Worm (Caenorhabditis elegans): Measurements from ENCODE around the gene sumv-2.

Gene sumv-2

ce11 chrV:4615802-4616201 is 1.6 kb upstream of the sumv-2 start, which contains the start of the genes Y61A9LA.10 and F54D11.4:
Y61A9LA.10 (minus strand) TSS chrV:4615817.
F54D11.4 (plus strand) TSS chrV:4616151.
- TF ChIP-seq hlh-13 (GFP tag; optimal IDR thresholded peaks at IDR 0.05): no peak
- TF ChIP-seq syd-9 (tag; optimal IDR thresholded peaks at IDR 0.05): no peak
- TF ChIP-seq elt-2 (tag; optimal IDR thresholded peaks at IDR 0.05): peak; percentile 33
- no peak for TF ChIP-seq pha-4 (tag; optimal IDR thresholded peaks at IDR 0.05)
- no peak for TF ChIP-seq pag-3 (tag; optimal IDR thresholded peaks at IDR 0.05; ENCODE audit: borderline replicate concordance)
- no peak for TF ChIP-seq lim-6 (tag; optimal IDR thresholded peaks at IDR 0.05)
- peak; percentile 8 for TF ChIP-seq ceh-31 (tag; optimal IDR thresholded peaks at IDR 0.05)
- peak; percentile 25 for TF ChIP-seq ceh-48 (tag; optimal IDR thresholded peaks at IDR 0.05)
- no peak for TF ChIP-seq nhr-232 (tag; optimal IDR thresholded peaks at IDR 0.05)
- TF ChIP-seq unc-42 (tag; optimal IDR thresholded peaks at IDR 0.05): peak; percentile 4
- no peak for TF ChIP-seq fkh-10 (GFP tag; optimal IDR thresholded peaks at IDR 0.05)
- no peak for TF ChIP-seq ama-1 (optimal IDR thresholded peaks at IDR 0.05)
- TF ChIP-seq ceh-2 (tag; optimal IDR thresholded peaks at IDR 0.05): no peak
- TF ChIP-seq ceh-19 (GFP tag; optimal IDR thresholded peaks at IDR 0.05): no peak
- peak; percentile 13 for TF ChIP-seq npax-4 (tag; optimal IDR thresholded peaks at IDR 0.05)
- no peak for TF ChIP-seq fkh-6 (tag; optimal IDR thresholded peaks at IDR 0.05)
- TF ChIP-seq unc-86 (tag; optimal IDR thresholded peaks at IDR 0.05): peak; percentile 42
- peak; percentile 13 for TF ChIP-seq nfya-1 (tag; optimal IDR thresholded peaks at IDR 0.05)
- no peak for TF ChIP-seq dmd-4 (tag; optimal IDR thresholded peaks at IDR 0.05; ENCODE audit: borderline replicate concordance)

ce11 chrV:4623535-4623934 is 6.2 kb downstream of the sumv-2 start:
- TF ChIP-seq odd-2 (tag; optimal IDR thresholded peaks at IDR 0.05) (no peak), hlh-8 (tag; optimal IDR thresholded peaks at IDR 0.05) (no peak), T23F11.4 (GFP tag; optimal IDR thresholded peaks at IDR 0.05) (no peak), nfya-1 (tag; optimal IDR thresholded peaks at IDR 0.05) (peak; percentile 97), C08G9.2 (tag; optimal IDR thresholded peaks at IDR 0.05) (no peak), unc-3 (GFP tag; conservative IDR thresholded peaks at IDR 0.05) (no peak), unc-3 (tag; optimal IDR thresholded peaks at IDR 0.05) (no peak)

ce11 chrV:4624717-4625116 is 7.4 kb downstream of the sumv-2 start:
- TF ChIP-seq nfya-1 (tag; optimal IDR thresholded peaks at IDR 0.05): peak; percentile 90
- no peak for TF ChIP-seq pha-2 (tag; optimal IDR thresholded peaks at IDR 0.05)

ce11 chrV:4626344-4626743 is 9.0 kb downstream of the sumv-2 start:
- TF ChIP-seq npax-4 (tag; optimal IDR thresholded peaks at IDR 0.05): no peak
- TF ChIP-seq ceh-22 (tag; optimal IDR thresholded peaks at IDR 0.05): no peak
- no peak for TF ChIP-seq hlh-13 (GFP tag; optimal IDR thresholded peaks at IDR 0.05)
- TF ChIP-seq ama-1 (optimal IDR thresholded peaks at IDR 0.05): no peak
- TF ChIP-seq ceh-24 (tag; optimal IDR thresholded peaks at IDR 0.05): no peak
- no peak for TF ChIP-seq fkh-10 (GFP tag; optimal IDR thresholded peaks at IDR 0.05)
- TF ChIP-seq unc-86 (tag; optimal IDR thresholded peaks at IDR 0.05): no peak
- no peak for TF ChIP-seq ceh-19 (GFP tag; optimal IDR thresholded peaks at IDR 0.05)
- no peak for TF ChIP-seq lim-6 (tag; optimal IDR thresholded peaks at IDR 0.05)
- TF ChIP-seq che-1 (tag; optimal IDR thresholded peaks at IDR 0.05): no peak
- no peak for TF ChIP-seq unc-55 (GFP tag; optimal IDR thresholded peaks at IDR 0.05)
- no peak for TF ChIP-seq ceh-48 (tag; optimal IDR thresholded peaks at IDR 0.05)
- no peak for TF ChIP-seq eyg-1 (tag; optimal IDR thresholded peaks at IDR 0.05)
- TF ChIP-seq pat-9 (tag; optimal IDR thresholded peaks at IDR 0.05): no peak
- no peak for TF ChIP-seq elt-4 (tag; optimal IDR thresholded peaks at IDR 0.05)

- TF ChIP-seq madf-2 (tag; optimal IDR thresholded peaks at IDR 0.05) (no peak), rnt-1 (tag; optimal IDR thresholded peaks at IDR 0.05) (peak; percentile 56)
Measured at ce11 chrV:4628517-4628930, 11.2 kb downstream of the sumv-2 start, which contains the start of gene pmt-2. pmt-2 (plus strand) TSS chrV:4628580.
